Worm (Caenorhabditis elegans): ENCODE measurements around the gene eat-17.

Gene eat-17

DNA sequence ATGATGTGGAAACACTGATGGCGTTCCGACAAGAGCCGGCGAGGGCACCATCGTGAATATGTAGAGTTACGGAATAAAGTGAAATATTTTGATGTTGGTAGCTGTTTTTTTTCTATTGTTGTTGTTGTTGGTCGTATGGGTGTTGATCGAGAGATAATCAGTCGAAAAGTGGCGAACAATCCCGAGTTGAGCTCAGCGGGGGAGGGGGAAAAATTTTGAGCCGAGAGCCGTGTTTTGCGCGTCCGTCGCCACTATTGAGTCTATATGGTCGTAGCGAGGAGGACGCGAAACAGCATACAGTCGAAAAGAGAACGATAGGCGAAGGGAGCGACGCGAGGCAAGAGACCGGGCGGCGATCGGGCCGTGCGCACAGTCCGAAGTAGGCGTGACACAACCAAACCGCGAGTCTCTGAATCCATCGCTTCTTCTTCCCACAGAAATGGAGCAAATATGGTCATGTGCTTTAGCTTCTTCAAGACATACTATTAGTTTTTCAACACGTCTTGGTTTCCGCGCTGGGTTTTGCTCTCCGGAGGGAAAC lies at the start of gene eat-17:
TSS of gene eat-17 (minus strand) at position 51 of the 541 bp plus-strand sequence.
- TF ChIP-seq ctbp-1 (GFP tag; IDR thresholded peaks at IDR 0.05): no peak
- no peak for TF ChIP-seq dpl-1 (GFP tag; optimal IDR thresholded peaks at IDR 0.05)
- peak; percentile 31 for TF ChIP-seq aha-1 (tag)
- TF ChIP-seq set-16 (GFP tag; IDR thresholded peaks at IDR 0.05): peak; percentile 54
- TF ChIP-seq fkh-10 (GFP tag; optimal IDR thresholded peaks at IDR 0.05): no peak
- no peak for TF ChIP-seq egl-27 (tag; optimal IDR thresholded peaks at IDR 0.05)
- TF ChIP-seq nhr-41 (GFP tag; IDR thresholded peaks at IDR 0.05): no peak
- TF ChIP-seq rbr-2 (tag; optimal IDR thresholded peaks at IDR 0.05): no peak
- no peak for TF ChIP-seq tag-97 (GFP tag; IDR thresholded peaks at IDR 0.05)
- no peak for TF ChIP-seq lir-3 (tag; optimal IDR thresholded peaks at IDR 0.05)
- no peak for TF ChIP-seq snpc-1.2 (GFP tag; IDR thresholded peaks at IDR 0.05)

DNA sequence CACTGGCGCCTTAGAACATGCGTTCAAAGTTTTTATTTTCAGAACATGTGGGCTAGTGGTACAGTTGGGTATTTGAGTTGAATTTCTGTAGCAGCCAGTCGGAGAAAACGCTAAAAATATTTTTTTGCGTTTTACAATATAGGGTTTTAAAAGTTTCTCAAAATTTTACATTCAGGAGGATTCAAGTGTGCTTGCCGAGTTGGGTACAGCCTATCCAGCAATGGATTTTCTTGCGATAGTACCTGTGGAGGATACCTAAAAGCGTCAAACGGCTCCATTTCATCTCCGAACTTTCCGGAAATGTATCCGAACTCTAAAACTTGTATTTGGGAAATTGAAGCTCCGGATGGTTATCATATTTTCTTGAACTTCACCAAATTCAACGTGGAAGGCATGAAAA lies 49.5 kb upstream of the eat-17 start:
- TF ChIP-seq nhr-102 (tag; optimal IDR thresholded peaks at IDR 0.05) (no peak), unc-62 (GFP tag; optimal IDR thresholded peaks at IDR 0.05 in 1 of 2) (peak in 1 of 2 experiments; percentile 92), unc-62 (tag; optimal IDR thresholded peaks at IDR 0.05) (no peak), madf-9 (GFP tag; conservative IDR thresholded peaks at IDR 0.05) (no peak)

DNA sequence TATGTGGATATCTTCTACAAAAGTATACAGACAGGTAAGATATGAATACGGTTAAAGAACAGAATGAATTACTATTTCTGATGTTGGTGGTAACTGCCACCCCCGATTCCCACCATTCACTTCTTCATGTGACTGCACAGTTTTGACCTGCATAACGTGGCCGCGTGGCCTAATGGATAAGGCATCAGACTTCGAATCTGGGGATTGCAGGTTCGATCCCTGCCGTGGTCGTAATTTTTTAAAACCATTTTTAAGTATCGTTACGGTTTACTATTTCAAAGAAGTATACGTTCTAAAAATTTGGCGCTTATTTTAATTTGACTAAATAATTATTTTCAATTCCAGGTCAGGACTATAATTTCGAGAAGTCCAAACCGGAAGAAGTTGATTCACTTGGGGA lies 44.7 kb upstream of the eat-17 start:
- TF ChIP-seq nhr-48 (tag; optimal IDR thresholded peaks at IDR 0.05) (no peak), unc-62 (GFP tag; optimal IDR thresholded peaks at IDR 0.05 in 1 of 2) (peak in 1 of 2 experiments; percentile 36), unc-62 (tag; optimal IDR thresholded peaks at IDR 0.05) (no peak), dve-1 (tag; optimal IDR thresholded peaks at IDR 0.05; ENCODE audit: insufficient read depth) (no peak), snpc-1.2 (GFP tag; IDR thresholded peaks at IDR 0.05) (peak; percentile 69; the same call in 1 of the 2 replicates), vab-7 (GFP tag; IDR thresholded peaks at IDR 0.05) (0 out of 2 replicates have a peak, but pooled peaks have one; percentile 30), lim-7 (GFP tag; IDR thresholded peaks at IDR 0.05) (0 out of 2 replicates have a peak, but pooled peaks have one; percentile 41), daf-16 (GFP tag; optimal IDR thresholded peaks at IDR 0.05) (no peak), daf-16 (tag; optimal IDR thresholded peaks at IDR 0.05) (no peak), egl-43 (GFP tag; IDR thresholded peaks at IDR 0.05) (0 out of 2 replicates have a peak, but pooled peaks have one; percentile 37)

DNA sequence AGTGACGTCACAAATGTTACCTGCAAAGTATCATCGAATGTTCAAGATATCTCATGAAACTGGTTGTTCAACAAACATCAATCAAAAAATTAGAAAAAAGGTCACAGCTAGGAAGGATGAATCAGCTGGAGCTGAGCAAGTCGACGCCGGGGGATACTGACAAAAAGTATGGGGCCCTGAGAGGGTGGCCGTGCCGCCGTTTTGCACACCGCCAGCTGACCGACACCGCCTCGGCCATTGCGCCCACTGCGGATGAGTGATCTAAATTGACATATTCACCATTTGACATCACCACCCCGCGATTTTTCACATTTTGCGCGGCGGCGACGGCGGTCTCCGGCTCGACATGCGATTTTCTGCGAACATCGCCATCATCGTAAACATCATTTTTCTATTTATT lies 40.5 kb upstream of the eat-17 start:
- TF ChIP-seq ceh-32 (tag; optimal IDR thresholded peaks at IDR 0.05; ENCODE audit: poor library complexity): no peak
- TF ChIP-seq set-16 (GFP tag; IDR thresholded peaks at IDR 0.05): peak; percentile 82

DNA sequence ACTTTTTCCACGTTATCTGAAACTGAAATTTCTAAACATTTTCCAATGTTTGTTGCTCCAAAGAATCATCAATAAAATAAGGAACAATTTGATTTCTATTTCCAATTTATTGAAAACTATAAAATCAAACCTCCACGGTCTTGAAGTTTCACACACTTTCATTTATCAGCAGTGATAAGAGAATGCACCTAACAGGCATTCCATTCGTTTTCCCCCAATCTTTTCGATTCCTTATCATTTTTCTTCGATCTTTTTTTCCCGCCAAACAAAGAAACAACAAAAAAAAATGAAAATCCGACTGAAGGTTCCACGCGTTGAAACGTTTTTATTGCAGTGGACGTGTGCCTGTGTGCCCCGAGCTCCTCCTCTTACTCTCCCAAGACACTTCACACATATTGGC lies 40.0 kb upstream of the eat-17 start, which contains the start of gene nas-39:
TSS of gene nas-39 (plus strand) at position 269 of the 400 bp plus-strand sequence.
- TF ChIP-seq duxl-1 (tag; optimal IDR thresholded peaks at IDR 0.05; ENCODE audit: poor library complexity) (no peak), egl-27 (tag; optimal IDR thresholded peaks at IDR 0.05) (no peak), ztf-11 (tag; optimal IDR thresholded peaks at IDR 0.05) (no peak), mdl-1 (tag; optimal IDR thresholded peaks at IDR 0.05) (no peak), lsy-2 (tag; optimal IDR thresholded peaks at IDR 0.05) (no peak), madf-5 (GFP tag; IDR thresholded peaks at IDR 0.05) (no peak), ceh-62 (tag; optimal IDR thresholded peaks at IDR 0.05) (no peak), dmd-6 (GFP tag; IDR thresholded peaks at IDR 0.05) (peak; percentile 54; the same call in 1 of the 2 replicates), ama-1 (optimal IDR thresholded peaks at IDR 0.05) (no peak), T26A8.4 (GFP tag; IDR thresholded peaks at IDR 0.05) (no peak), rbr-2 (tag; optimal IDR thresholded peaks at IDR 0.05) (no peak), D1046.2 (GFP tag; IDR thresholded peaks at IDR 0.05) (no peak), spr-3 (GFP tag; optimal IDR thresholded peaks at IDR 0.05) (no peak), nhr-76 (tag; optimal IDR thresholded peaks at IDR 0.05) (no peak), saeg-2 (GFP tag; IDR thresholded peaks at IDR 0.05) (no peak), spr-1 (tag; optimal IDR thresholded peaks at IDR 0.05) (no peak), dve-1 (tag; optimal IDR thresholded peaks at IDR 0.05; ENCODE audit: insufficient read depth) (peak; percentile 55), mdt-29 (GFP tag; IDR thresholded peaks at IDR 0.05) (no peak), unc-62 (GFP tag; optimal IDR thresholded peaks at IDR 0.05 in 1 of 2) (no peak), unc-62 (tag; optimal IDR thresholded peaks at IDR 0.05) (no peak), Y5F2A.4 (GFP tag; optimal IDR thresholded peaks at IDR 0.05) (no peak), madf-9 (GFP tag; conservative IDR thresholded peaks at IDR 0.05) (no peak), ztf-7 (tag; optimal IDR thresholded peaks at IDR 0.05) (no peak), daf-16 (GFP tag; optimal IDR thresholded peaks at IDR 0.05) (no peak), daf-16 (tag; optimal IDR thresholded peaks at IDR 0.05) (peak; percentile 71), nhr-48 (tag; optimal IDR thresholded peaks at IDR 0.05) (no peak), tag-97 (GFP tag; IDR thresholded peaks at IDR 0.05) (no peak), lim-7 (GFP tag; IDR thresholded peaks at IDR 0.05) (no peak), nhr-41 (GFP tag; IDR thresholded peaks at IDR 0.05) (no peak), php-3 (GFP tag; IDR thresholded peaks at IDR 0.05) (peak; percentile 49; the same call in 1 of the 2 replicates), ceh-20 (GFP tag; IDR thresholded peaks at IDR 0.05) (no peak)
